Fruit fly (Drosophila melanogaster) Kc167 (cell line): Measurements from ENCODE around the gene Pdss2.

Experiments
- Sin3A ChIP-seq: fragments of >200 bp; optimal IDR thresholded peaks from 2 replicates; lab custom pipeline; 2018; ENCODE audit warnings: missing external identifiers
- h ChIP-seq: fragments of >200 bp; optimal IDR thresholded peaks from 3 replicates; lab custom pipeline; 2018; ENCODE audit warnings: missing external identifiers
- insv ChIP-seq: fragments of >200 bp; optimal IDR thresholded peaks from 3 replicates; lab custom pipeline; 2018; ENCODE audit warnings: missing external identifiers
- psq ChIP-seq: fragments of >200 bp; optimal IDR thresholded peaks from 2 replicates; lab custom pipeline; 2017; ENCODE audit warnings: missing external identifiers
- ttk ChIP-seq: sonication (Bioruptor generic); optimal IDR thresholded peaks from 2 replicates; lab custom pipeline; 2017; ENCODE audit warnings: missing external identifiers

- TF ChIP-seq Sin3A (lab: Kevin White, UChicago) (no peak), ttk (lab: Kevin White, UChicago) (no peak), psq (lab: Kevin White, UChicago) (no peak), h (lab: Kevin White, UChicago) (no peak), insv (no peak)
Measured at dm6 chr3L:21010846-21011607, 16.7 kb upstream of the Pdss2 start.
